Fruit fly (Drosophila melanogaster): ENCODE results near the gene Nf-YA.

DNA sequence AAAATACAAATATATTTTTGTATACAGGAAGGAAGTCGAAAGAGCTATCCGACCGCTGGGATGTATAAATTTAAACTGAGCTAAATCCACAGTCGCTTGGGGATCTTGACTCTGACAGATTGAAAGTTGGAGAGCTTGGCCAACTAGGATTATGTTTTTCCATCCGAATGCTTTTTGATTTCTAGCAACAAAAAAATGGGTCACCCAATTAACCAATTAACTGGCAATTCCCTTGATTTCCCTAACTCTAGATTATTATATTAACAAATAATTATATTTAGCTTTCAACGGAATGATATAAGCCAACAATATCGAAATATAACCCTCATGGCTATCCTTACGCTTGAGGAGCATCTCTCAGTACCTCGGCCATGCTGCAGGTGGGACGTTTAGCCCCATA, 24.8 kb downstream of the Nf-YA start, which contains the start of gene CG3982:
- TF ChIP-seq CG11617 (GFP tag; optimal IDR thresholded peaks at IDR 0.05) = no peak
- no peak for TF ChIP-seq CG33017 (tag; optimal IDR thresholded peaks at IDR 0.05)
- TF ChIP-seq bab1 (GFP tag; optimal IDR thresholded peaks at IDR 0.05) = no peak
- no peak for TF ChIP-seq Clk (GFP tag; optimal IDR thresholded peaks at IDR 0.05)
- TF ChIP-seq cic (GFP tag; optimal IDR thresholded peaks at IDR 0.05) = no peak
- TF ChIP-seq kay (GFP tag; ENCODE audit: borderline replicate concordance) = no peak
- no peak for TF ChIP-seq Mnt (GFP tag; optimal IDR thresholded peaks at IDR 0.05)
- no peak for TF ChIP-seq CG7101 (tag; optimal IDR thresholded peaks at IDR 0.05)
- no peak for TF ChIP-seq CG14711 (tag; optimal IDR thresholded peaks at IDR 0.05)
